Worm (Caenorhabditis elegans) whole organism, mixed stage, embryonic: Measurements from ENCODE around the gene nstp-1.

Experiments
- bed-3 ChIP-seq: fragments of 200-800 bp; sonication (Bioruptor generic); optimal IDR thresholded peaks from 3 replicates; lab custom pipeline; 2018; ENCODE audit warnings: mild to moderate bottlenecking, missing genetic modification characterization, moderate library complexity, missing compliant biosample characterization
- ceh-43 ChIP-seq: fragments of 200-800 bp; sonication (Bioruptor generic); optimal IDR thresholded peaks from 2 replicates; lab custom pipeline; 2018; ENCODE audit warnings: mild to moderate bottlenecking, missing genetic modification characterization, moderate library complexity, missing compliant biosample characterization
- ceh-83 ChIP-seq: fragments of 200-800 bp; sonication (Bioruptor generic); optimal IDR thresholded peaks from 2 replicates; lab custom pipeline; 2018; ENCODE audit warnings: mild to moderate bottlenecking, missing genetic modification characterization, missing compliant biosample characterization
- ces-1 ChIP-seq: fragments of 150-350 bp; optimal IDR thresholded peaks from 2 replicates; lab custom pipeline; 2014; ENCODE audit warnings: missing biosample characterization, missing genetic modification reagents, missing genetic modification characterization
- cnd-1 ChIP-seq: fragments of 200-800 bp; sonication (Bioruptor generic); optimal IDR thresholded peaks from 2 replicates; lab custom pipeline; 2018; ENCODE audit warnings: mild to moderate bottlenecking, missing genetic modification characterization, missing compliant biosample characterization
- drap-1 ChIP-seq: fragments of 200-800 bp; sonication (Bioruptor generic); optimal IDR thresholded peaks from 3 replicates; lab custom pipeline; 2018; ENCODE audit warnings: mild to moderate bottlenecking, missing genetic modification characterization, missing compliant biosample characterization
- elt-1 ChIP-seq: sonication (generic microtip); optimal IDR thresholded peaks from 2 replicates; lab custom pipeline; 2017; ENCODE audit warnings: missing genetic modification characterization, mild to moderate bottlenecking, missing compliant biosample characterization, antibody characterized with exemption, moderate library complexity, borderline replicate concordance; ENCODE audit not compliant: insufficient read depth
- flh-1 ChIP-seq: fragments of 200-800 bp; sonication (Bioruptor generic); optimal IDR thresholded peaks from 2 replicates; lab custom pipeline; 2018; ENCODE audit warnings: mild to moderate bottlenecking, missing genetic modification characterization, moderate library complexity, missing compliant biosample characterization
- hlh-1 ChIP-seq: fragments of 150-350 bp; optimal IDR thresholded peaks from 2 replicates; lab custom pipeline; 2014; ENCODE audit warnings: missing biosample characterization, missing genetic modification reagents, missing genetic modification characterization
- lin-13 ChIP-seq: fragments of 150-350 bp; optimal IDR thresholded peaks from 2 replicates; lab custom pipeline; 2014; ENCODE audit warnings: missing biosample characterization, missing genetic modification characterization
- lsy-2 ChIP-seq: fragments of 150-350 bp; optimal IDR thresholded peaks from 2 replicates; lab custom pipeline; 2014; ENCODE audit warnings: missing biosample characterization, missing genetic modification characterization
- mab-5 ChIP-seq: fragments of 150-350 bp; optimal IDR thresholded peaks from 2 replicates; lab custom pipeline; 2014; ENCODE audit warnings: missing biosample characterization, missing genetic modification characterization
- mep-1 ChIP-seq: fragments of 150-350 bp; optimal IDR thresholded peaks from 2 replicates; lab custom pipeline; 2017; ENCODE audit warnings: missing biosample characterization, missing genetic modification reagents, missing genetic modification characterization, inconsistent platforms
- mls-2 ChIP-seq: sonication (generic microtip); optimal IDR thresholded peaks from 2 replicates; lab custom pipeline; 2016; ENCODE audit warnings: mild to moderate bottlenecking, missing genetic modification characterization, moderate library complexity, missing compliant biosample characterization
- nhr-12 ChIP-seq: fragments of 150-350 bp; optimal IDR thresholded peaks from 2 replicates; lab custom pipeline; 2014; ENCODE audit warnings: missing biosample characterization, missing genetic modification characterization
- nhr-2 ChIP-seq: fragments of 150-350 bp; optimal IDR thresholded peaks from 2 replicates; lab custom pipeline; 2014; ENCODE audit warnings: missing biosample characterization, missing genetic modification characterization
- nhr-237 ChIP-seq: fragments of 150-350 bp; optimal IDR thresholded peaks from 2 replicates; lab custom pipeline; 2014; ENCODE audit warnings: missing biosample characterization, missing genetic modification characterization
- nhr-76 ChIP-seq: sonication (generic microtip); optimal IDR thresholded peaks from 2 replicates; lab custom pipeline; 2017; ENCODE audit warnings: missing biosample characterization, missing genetic modification characterization
- pha-4 ChIP-seq: fragments of 150-350 bp; optimal IDR thresholded peaks from 2 replicates; lab custom pipeline; 2018; ENCODE audit warnings: missing biosample characterization, missing genetic modification reagents, missing genetic modification characterization
- snpc-4 ChIP-seq: fragments of 150-350 bp; optimal IDR thresholded peaks from 2 replicates; lab custom pipeline; 2014; ENCODE audit warnings: missing biosample characterization, missing genetic modification characterization
- sptf-1 ChIP-seq: sonication (generic microtip); optimal IDR thresholded peaks from 2 replicates; lab custom pipeline; 2017; ENCODE audit warnings: mild to moderate bottlenecking, missing genetic modification characterization, moderate library complexity, missing compliant biosample characterization
- tbx-8 ChIP-seq: fragments of 200-800 bp; sonication (Bioruptor generic); optimal IDR thresholded peaks from 2 replicates; lab custom pipeline; 2018; ENCODE audit warnings: mild to moderate bottlenecking, missing genetic modification characterization, moderate library complexity, missing compliant biosample characterization
- unc-120 ChIP-seq: sonication (generic microtip); optimal IDR thresholded peaks from 2 replicates; lab custom pipeline; 2017; ENCODE audit warnings: missing genetic modification characterization, missing compliant biosample characterization; ENCODE audit not compliant: poor library complexity, severe bottlenecking
- unc-39 ChIP-seq: fragments of 150-350 bp; optimal IDR thresholded peaks from 2 replicates; lab custom pipeline; 2014; ENCODE audit warnings: missing biosample characterization, missing genetic modification characterization
- unc-62 ChIP-seq: fragments of 150-350 bp; optimal IDR thresholded peaks from 2 replicates; lab custom pipeline; 2014; ENCODE audit warnings: missing biosample characterization, missing genetic modification reagents, missing genetic modification characterization
- zip-8 ChIP-seq: fragments of 150-350 bp; optimal IDR thresholded peaks from 2 replicates; lab custom pipeline; 2014; ENCODE audit warnings: missing biosample characterization, missing genetic modification characterization
- ztf-11 ChIP-seq: fragments of 150-350 bp; optimal IDR thresholded peaks from 2 replicates; lab custom pipeline; 2014; ENCODE audit warnings: missing biosample characterization, missing genetic modification characterization

The nstp-1 gene

DNA sequence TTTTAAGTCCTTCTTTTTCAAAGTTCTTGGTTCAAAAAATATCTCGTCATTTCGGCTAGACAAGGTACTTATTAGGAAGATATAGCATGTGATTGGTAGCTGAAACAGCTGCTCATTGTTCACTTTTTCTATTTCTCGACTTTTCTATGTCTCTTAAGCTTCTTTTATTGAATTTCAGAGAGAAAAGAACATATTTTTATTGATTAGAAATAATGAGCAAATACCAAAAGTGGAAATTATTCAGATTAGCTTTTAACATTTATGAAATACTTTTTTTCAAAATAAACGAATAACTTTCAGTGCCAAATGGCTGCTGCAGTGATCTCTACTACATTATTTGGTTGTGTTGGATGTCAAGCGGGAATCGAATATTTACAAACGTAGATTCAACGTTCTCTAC lies at the start of gene nstp-1:
TSS of gene nstp-1 (plus strand) at position 301 of the 400 bp plus-strand sequence.
- TF ChIP-seq ces-1 (GFP tag; lab: Kevin White, UChicago), result no peak
- TF ChIP-seq, all 35 proteins: peak for 0

DNA sequence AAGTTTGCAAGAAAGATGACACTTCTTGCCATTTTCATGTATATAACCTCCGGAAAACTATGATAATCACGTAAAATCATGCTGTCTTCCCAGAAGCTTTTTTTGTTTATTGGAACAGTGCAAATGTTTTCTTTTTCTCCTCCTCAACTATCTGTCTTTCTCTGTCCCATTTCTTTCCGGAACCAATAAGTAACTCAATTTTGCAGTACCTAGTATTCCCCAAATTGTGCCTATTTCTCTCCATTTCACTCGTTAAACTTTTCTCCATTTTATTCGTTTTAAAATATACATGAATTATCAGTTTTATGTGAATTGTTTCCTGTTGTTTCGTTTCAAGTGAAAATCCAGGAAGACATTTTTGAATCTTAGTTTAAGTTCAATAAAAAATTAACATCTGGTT lies 41.2 kb upstream of the nstp-1 start:
- TF ChIP-seq lin-13 (tag; lab: Kevin White, UChicago) (no peak), ces-1 (GFP tag; lab: Kevin White, UChicago) (peak; percentile 73)

DNA sequence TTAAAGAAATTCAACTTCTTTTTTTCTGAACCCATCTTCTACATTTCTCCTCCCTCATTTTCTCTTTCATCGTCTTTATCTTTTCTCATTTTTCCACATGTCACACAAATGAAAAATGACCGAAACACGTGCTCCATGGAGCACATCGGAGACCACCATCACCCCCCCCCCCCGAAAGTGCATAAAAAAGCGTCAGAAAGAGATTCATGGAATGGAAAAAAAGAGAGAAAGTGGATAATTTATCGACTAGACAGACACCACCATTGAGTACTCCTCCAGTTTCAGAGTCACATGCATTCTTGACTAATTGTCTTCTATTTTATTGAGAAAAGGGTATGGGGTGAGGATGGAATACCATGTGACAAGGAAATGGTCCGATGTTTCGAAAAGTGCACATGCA lies 37.5 kb upstream of the nstp-1 start:
- TF ChIP-seq lsy-2 (no peak), unc-120 (peak; percentile 50), bed-3 (GFP tag; lab: Kevin White, UChicago) (no peak), nhr-237 (tag; lab: Kevin White, UChicago) (no peak), pha-4 (tag; lab: Kevin White, UChicago) (no peak), tbx-8 (GFP tag; lab: Kevin White, UChicago) (no peak), unc-62 (GFP tag; lab: Kevin White, UChicago) (peak; percentile 33), sptf-1 (tag; lab: Kevin White, UChicago) (no peak), mls-2 (tag; lab: Kevin White, UChicago) (no peak), nhr-76 (no peak), mab-5 (tag; lab: Kevin White, UChicago) (peak; percentile 37), ztf-11 (no peak)

DNA sequence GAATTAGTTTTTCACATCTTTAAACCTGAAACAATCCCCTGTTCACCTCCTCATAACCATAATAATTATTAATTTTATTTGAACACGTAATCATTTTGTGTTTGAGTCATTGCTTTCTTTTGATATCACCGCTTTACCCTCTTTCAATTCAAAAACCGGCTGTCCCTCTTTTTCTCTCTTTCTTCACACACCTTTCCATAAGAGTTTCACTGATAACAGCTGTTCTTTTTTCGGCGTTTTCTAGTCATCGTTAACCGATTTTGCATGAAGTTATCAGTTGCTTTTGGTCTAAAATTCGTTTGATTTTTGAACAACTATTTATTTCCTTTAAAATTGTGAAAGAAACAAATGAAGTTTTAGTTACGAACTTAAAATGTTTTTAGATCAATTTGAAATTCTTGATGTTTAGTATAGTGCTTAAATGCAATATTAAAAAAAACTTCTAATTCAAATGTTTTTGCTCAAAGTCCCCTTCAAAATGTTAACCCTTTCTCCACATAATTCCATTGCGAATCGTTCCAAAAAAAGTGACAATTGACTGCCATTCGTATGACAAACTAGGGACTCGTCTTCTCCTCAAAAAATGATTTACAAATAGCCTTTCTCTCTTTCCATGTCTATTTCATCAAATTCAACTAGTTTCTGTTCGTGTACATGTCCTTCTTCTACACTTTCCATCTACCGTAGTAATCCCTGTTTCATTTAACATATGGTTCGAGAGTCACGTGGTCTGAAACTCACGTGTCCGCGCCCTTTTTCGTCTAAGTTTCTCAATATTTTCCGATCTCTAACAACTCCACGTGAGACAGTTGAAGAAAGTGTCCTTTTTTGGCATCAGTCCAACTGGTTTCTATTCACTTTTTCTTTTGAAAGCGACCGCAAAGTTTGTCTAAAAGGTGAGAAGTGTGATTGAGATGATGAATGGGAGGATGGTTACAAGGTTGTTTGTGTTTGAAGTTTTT lies 35.3 kb upstream of the nstp-1 start:
- TF ChIP-seq unc-120 (no peak), lsy-2 (no peak), zip-8 (tag; lab: Kevin White, UChicago) (no peak), bed-3 (GFP tag; lab: Kevin White, UChicago) (no peak), flh-1 (no peak), mab-5 (tag; lab: Kevin White, UChicago) (no peak), hlh-1 (tag; lab: Kevin White, UChicago) (no peak), ztf-11 (no peak), lin-13 (tag; lab: Kevin White, UChicago) (no peak), snpc-4 (no peak), tbx-8 (GFP tag; lab: Kevin White, UChicago) (no peak), nhr-12 (tag; lab: Kevin White, UChicago) (no peak), ceh-83 (no peak), nhr-2 (no peak), unc-62 (GFP tag; lab: Kevin White, UChicago) (no peak), drap-1 (GFP tag; lab: Kevin White, UChicago) (no peak)

DNA sequence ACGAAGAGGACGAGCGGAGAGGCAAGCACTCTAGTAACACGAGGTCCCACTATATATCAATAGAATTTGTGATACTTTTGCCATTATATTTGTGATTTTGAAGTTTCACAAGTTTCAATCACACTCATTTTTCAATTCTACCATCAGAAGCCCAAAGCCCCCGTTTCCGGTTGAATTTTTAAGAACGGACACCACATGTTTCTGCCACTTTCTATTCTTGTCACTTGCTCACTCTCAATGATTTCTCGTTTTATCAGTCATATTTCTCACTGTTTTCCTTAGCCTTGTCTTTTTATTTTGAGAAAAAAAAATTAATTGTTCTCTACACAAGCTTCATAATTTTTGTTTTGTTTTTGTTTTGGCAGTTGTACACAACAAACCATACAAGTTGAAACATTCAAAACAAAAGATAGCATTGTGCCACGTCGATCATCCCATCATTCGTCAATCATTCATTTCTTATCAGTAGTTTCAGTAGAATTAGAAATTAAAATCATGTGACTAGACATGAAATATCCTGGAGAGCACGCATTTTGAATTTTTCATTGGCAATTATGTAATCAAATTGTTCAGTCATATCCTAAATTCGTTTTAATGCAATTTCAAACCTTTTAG lies 32.6 kb upstream of the nstp-1 start:
- TF ChIP-seq hlh-1 (tag; lab: Kevin White, UChicago) (no peak), snpc-4 (no peak), nhr-12 (tag; lab: Kevin White, UChicago) (no peak), nhr-2 (no peak), ceh-83 (no peak), sptf-1 (tag; lab: Kevin White, UChicago) (no peak), unc-39 (no peak), mep-1 (tag; lab: Kevin White, UChicago) (no peak), unc-62 (GFP tag; lab: Kevin White, UChicago) (no peak), ztf-11 (no peak), nhr-76 (no peak), ceh-43 (GFP tag; lab: Kevin White, UChicago) (no peak)

DNA sequence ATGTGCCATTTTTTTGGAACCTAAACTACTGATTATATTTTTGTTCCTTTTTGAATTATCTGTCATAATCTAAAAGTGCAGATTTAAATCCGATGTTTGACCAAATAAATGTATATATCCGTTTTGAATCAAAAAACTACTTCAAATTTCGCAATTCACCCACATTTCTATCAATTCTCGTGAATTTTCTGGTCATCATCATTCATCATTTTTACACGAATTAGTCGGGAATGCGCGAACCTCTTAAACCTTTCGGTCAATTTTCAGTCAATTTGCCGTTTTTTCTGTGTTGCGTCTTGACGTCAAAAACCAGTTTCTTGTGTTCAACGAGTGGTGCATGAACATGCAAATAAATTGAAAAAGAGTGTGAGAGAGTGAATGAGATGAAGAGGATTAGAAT lies 30.5 kb upstream of the nstp-1 start:
- no peak for TF ChIP-seq sptf-1 (tag; lab: Kevin White, UChicago)
- TF ChIP-seq cnd-1 (tag; lab: Kevin White, UChicago), result no peak
- TF ChIP-seq elt-1 (tag; lab: Kevin White, UChicago), result no peak
- no peak for TF ChIP-seq mls-2 (tag; lab: Kevin White, UChicago)
- no peak for TF ChIP-seq lin-13 (tag; lab: Kevin White, UChicago)
- TF ChIP-seq nhr-2, result no peak
